Worm (Caenorhabditis elegans) whole organism, L3 larva: Measurements from ENCODE around the gene str-9.
"Not testable (repeated sequence)": the region's sequence is repeated elsewhere in the genome, so short reads cannot be mapped to it uniquely, and the experiment has no call there.

Source experiments
- R02D3.7 ChIP-seq: fragments of 150-350 bp; optimal IDR thresholded peaks from 2 replicates; lab custom pipeline; 2014; ENCODE audit warnings: missing biosample characterization, missing genetic modification characterization
- ZK546.5 ChIP-seq: sonication (generic microtip); optimal IDR thresholded peaks from 2 replicates; lab custom pipeline; 2017; ENCODE audit warnings: missing biosample characterization, missing genetic modification characterization
- aly-2 ChIP-seq: fragments of 150-350 bp; optimal IDR thresholded peaks from 2 replicates; lab custom pipeline; 2014; ENCODE audit warnings: missing biosample characterization, missing genetic modification characterization
- ama-1 ChIP-seq: fragments of 150-350 bp; optimal IDR thresholded peaks from 2 replicates; lab custom pipeline; 2018
- ceh-16 ChIP-seq: sonication (generic microtip); optimal IDR thresholded peaks from 2 replicates; lab custom pipeline; 2017; ENCODE audit warnings: missing biosample characterization, missing genetic modification characterization
- ceh-28 ChIP-seq: fragments of 150-350 bp; optimal IDR thresholded peaks from 2 replicates; lab custom pipeline; 2014; ENCODE audit warnings: missing biosample characterization, missing genetic modification reagents, missing genetic modification characterization
- ceh-82 ChIP-seq: fragments of 150-350 bp; optimal IDR thresholded peaks from 2 replicates; lab custom pipeline; 2014; ENCODE audit warnings: missing biosample characterization, missing genetic modification characterization
- ceh-9 ChIP-seq: sonication (generic microtip); optimal IDR thresholded peaks from 2 replicates; lab custom pipeline; 2018; ENCODE audit warnings: missing biosample characterization, missing genetic modification characterization
- daf-12 ChIP-seq: fragments of 150-350 bp; optimal IDR thresholded peaks from 2 replicates; lab custom pipeline; 2014; ENCODE audit warnings: missing biosample characterization, missing genetic modification reagents, missing genetic modification characterization
- egl-27 ChIP-seq: sonication (generic microtip); optimal IDR thresholded peaks from 4 replicates; lab custom pipeline; 2017; ENCODE audit warnings: missing biosample characterization, missing genetic modification reagents, missing genetic modification characterization
- egl-5 ChIP-seq: fragments of 150-350 bp; optimal IDR thresholded peaks from 2 replicates; lab custom pipeline; 2017; ENCODE audit warnings: missing biosample characterization, missing genetic modification reagents, missing genetic modification characterization, inconsistent platforms
- elt-1 ChIP-seq: fragments of 150-350 bp; optimal IDR thresholded peaks from 2 replicates; lab custom pipeline; 2014; ENCODE audit warnings: missing biosample characterization, missing genetic modification characterization
- elt-2 ChIP-seq: sonication (generic microtip); optimal IDR thresholded peaks from 2 replicates; lab custom pipeline; 2016; ENCODE audit warnings: missing genetic modification reagents, mild to moderate bottlenecking, missing genetic modification characterization, missing compliant biosample characterization
- elt-3 ChIP-seq, 3 experiments: fragments of 150-350 bp in 1 of 3; sonication (generic microtip) in 2 of 3; optimal IDR thresholded peaks; 2 replicates in 2 of 3; 4 replicates in 1 of 3; lab custom pipeline; 2014 to 2017; ENCODE audit warnings: missing biosample characterization in 3 of 3, missing genetic modification characterization in 3 of 3
- eor-1 ChIP-seq, 2 experiments: fragments of 150-350 bp; optimal IDR thresholded peaks; 2 replicates each; lab custom pipeline; 2014 to 2018; ENCODE audit warnings: missing biosample characterization in 2 of 2, missing genetic modification characterization in 2 of 2
- fkh-10 ChIP-seq: sonication (generic microtip); optimal IDR thresholded peaks from 2 replicates; lab custom pipeline; 2017; ENCODE audit warnings: missing biosample characterization, missing genetic modification reagents, missing genetic modification characterization
- fkh-2 ChIP-seq: fragments of 150-350 bp; optimal IDR thresholded peaks from 2 replicates; lab custom pipeline; 2014; ENCODE audit warnings: missing biosample characterization, missing genetic modification reagents, missing genetic modification characterization
- fos-1 ChIP-seq: fragments of 150-350 bp; optimal IDR thresholded peaks from 2 replicates; lab custom pipeline; 2014; ENCODE audit warnings: missing biosample characterization, missing genetic modification characterization
- hmg-11 ChIP-seq: sonication (generic microtip); optimal IDR thresholded peaks from 2 replicates; lab custom pipeline; 2016; ENCODE audit warnings: missing genetic modification characterization, missing compliant biosample characterization
- jun-1 ChIP-seq: fragments of 150-350 bp; optimal IDR thresholded peaks from 2 replicates; lab custom pipeline; 2014; ENCODE audit warnings: missing biosample characterization, missing genetic modification reagents, missing genetic modification characterization
- lin-15B ChIP-seq: fragments of 150-350 bp; optimal IDR thresholded peaks from 2 replicates; lab custom pipeline; 2014; ENCODE audit warnings: missing biosample characterization, missing genetic modification characterization
- lin-39 ChIP-seq: fragments of 150-350 bp; optimal IDR thresholded peaks from 2 replicates; lab custom pipeline; 2018; ENCODE audit warnings: missing biosample characterization, missing genetic modification reagents, missing genetic modification characterization
- lsy-12 ChIP-seq: sonication (generic microtip); optimal IDR thresholded peaks from 2 replicates; lab custom pipeline; 2016; ENCODE audit warnings: mild to moderate bottlenecking, missing genetic modification characterization, missing compliant biosample characterization
- mdl-1 ChIP-seq: fragments of 150-350 bp; optimal IDR thresholded peaks from 2 replicates; lab custom pipeline; 2014; ENCODE audit warnings: missing biosample characterization, missing genetic modification characterization
- mml-1 ChIP-seq: fragments of 150-350 bp; sonication (generic microtip); optimal IDR thresholded peaks from 3 replicates; lab custom pipeline; 2014; ENCODE audit warnings: missing biosample characterization, missing genetic modification characterization
- nfya-1 ChIP-seq: sonication (generic microtip); optimal IDR thresholded peaks from 2 replicates; lab custom pipeline; 2017; ENCODE audit warnings: missing genetic modification characterization, mild to moderate bottlenecking, missing compliant biosample characterization, antibody characterized with exemption, moderate library complexity; ENCODE audit not compliant: insufficient read depth
- nhr-11 ChIP-seq: fragments of 150-350 bp; optimal IDR thresholded peaks from 2 replicates; lab custom pipeline; 2014; ENCODE audit warnings: missing biosample characterization, missing genetic modification characterization
- nhr-12 ChIP-seq: fragments of 150-350 bp; optimal IDR thresholded peaks from 2 replicates; lab custom pipeline; 2014; ENCODE audit warnings: missing biosample characterization, missing genetic modification characterization
- nhr-23 ChIP-seq: fragments of 150-350 bp; optimal IDR thresholded peaks from 2 replicates; lab custom pipeline; 2014; ENCODE audit warnings: missing biosample characterization, missing genetic modification reagents, missing genetic modification characterization
- nhr-237 ChIP-seq: fragments of 150-350 bp; optimal IDR thresholded peaks from 2 replicates; lab custom pipeline; 2014; ENCODE audit warnings: missing biosample characterization, missing genetic modification characterization
- nhr-25 ChIP-seq: sonication (generic microtip); optimal IDR thresholded peaks from 2 replicates; lab custom pipeline; 2017; ENCODE audit warnings: missing biosample characterization, missing genetic modification characterization
- nhr-28 ChIP-seq: fragments of 150-350 bp; optimal IDR thresholded peaks from 2 replicates; lab custom pipeline; 2014; ENCODE audit warnings: missing biosample characterization, missing genetic modification characterization
- nhr-43 ChIP-seq: sonication (generic microtip); optimal IDR thresholded peaks from 2 replicates; lab custom pipeline; 2016; ENCODE audit warnings: mild to moderate bottlenecking, missing genetic modification characterization, missing compliant biosample characterization; ENCODE audit not compliant: poor library complexity, severe bottlenecking
- nhr-67 ChIP-seq: fragments of 150-350 bp; optimal IDR thresholded peaks from 2 replicates; lab custom pipeline; 2014; ENCODE audit warnings: missing biosample characterization, missing genetic modification characterization
- nhr-76 ChIP-seq: fragments of 150-350 bp; sonication (generic microtip); optimal IDR thresholded peaks from 5 replicates; lab custom pipeline; 2014; ENCODE audit warnings: missing biosample characterization, missing genetic modification characterization
- nhr-77 ChIP-seq: fragments of 150-350 bp; optimal IDR thresholded peaks from 2 replicates; lab custom pipeline; 2014; ENCODE audit warnings: missing biosample characterization, missing genetic modification characterization
- pha-4 ChIP-seq: fragments of 150-350 bp; optimal IDR thresholded peaks from 2 replicates; lab custom pipeline; 2014; ENCODE audit warnings: missing biosample characterization, missing genetic modification reagents, missing genetic modification characterization
- pqm-1 ChIP-seq: fragments of 150-350 bp; optimal IDR thresholded peaks from 2 replicates; lab custom pipeline; 2017; ENCODE audit warnings: missing biosample characterization, missing genetic modification characterization, inconsistent platforms
- sea-2 ChIP-seq: fragments of 150-350 bp; sonication (generic microtip); optimal IDR thresholded peaks from 4 replicates; lab custom pipeline; 2014; ENCODE audit warnings: missing biosample characterization, missing genetic modification reagents, missing genetic modification characterization
- skn-1 ChIP-seq: fragments of 150-350 bp; optimal IDR thresholded peaks from 2 replicates; lab custom pipeline; 2014; ENCODE audit warnings: missing biosample characterization, missing genetic modification characterization
- snpc-4 ChIP-seq: fragments of 150-350 bp; optimal IDR thresholded peaks from 2 replicates; lab custom pipeline; 2014; ENCODE audit warnings: missing biosample characterization, missing genetic modification characterization
- tbx-2 ChIP-seq: sonication (generic microtip); optimal IDR thresholded peaks from 2 replicates; lab custom pipeline; 2016; ENCODE audit warnings: mild to moderate bottlenecking, missing genetic modification characterization, missing compliant biosample characterization
- unc-39 ChIP-seq: sonication (generic microtip); optimal IDR thresholded peaks from 4 replicates; lab custom pipeline; 2017; ENCODE audit warnings: missing biosample characterization, missing genetic modification characterization
- unc-62 ChIP-seq: fragments of 150-350 bp; sonication (generic microtip); optimal IDR thresholded peaks from 4 replicates; lab custom pipeline; 2014; ENCODE audit warnings: missing biosample characterization, missing genetic modification reagents, missing genetic modification characterization
- zag-1 ChIP-seq: fragments of 150-350 bp; optimal IDR thresholded peaks from 2 replicates; lab custom pipeline; 2014; ENCODE audit warnings: missing biosample characterization, missing genetic modification characterization
- ztf-11 ChIP-seq: fragments of 150-350 bp; optimal IDR thresholded peaks from 2 replicates; lab custom pipeline; 2014; ENCODE audit warnings: missing biosample characterization, missing genetic modification characterization
- ztf-4 ChIP-seq: fragments of 150-350 bp; optimal IDR thresholded peaks from 2 replicates; lab custom pipeline; 2014; ENCODE audit warnings: missing biosample characterization, missing genetic modification characterization

Gene str-9

ce11 chrV:15752941-15753340, 5.6 kb upstream of the str-9 start, which contains the start of gene str-5:
Gene str-5, plus strand, starts transcription at chrV:15753241.
- not testable (repeated sequence) for TF ChIP-seq nhr-67 (tag; lab: Kevin White, UChicago); elt-2; sea-2 (GFP tag; lab: Kevin White, UChicago)

- TF ChIP-seq nhr-76, ceh-28, aly-2 (tag; lab: Kevin White, UChicago): not testable (repeated sequence)
These were observed 3.8 kb upstream of the str-9 start, which contains the start of gene str-8 for ce11 chrV:15754731-15755130. Gene str-8, plus strand, starts transcription at chrV:15755031.

- TF ChIP-seq egl-27 (tag; lab: Kevin White, UChicago) = no peak
These were observed 904 bp upstream of the str-9 start for ce11 chrV:15757645-15758044.

DNA sequence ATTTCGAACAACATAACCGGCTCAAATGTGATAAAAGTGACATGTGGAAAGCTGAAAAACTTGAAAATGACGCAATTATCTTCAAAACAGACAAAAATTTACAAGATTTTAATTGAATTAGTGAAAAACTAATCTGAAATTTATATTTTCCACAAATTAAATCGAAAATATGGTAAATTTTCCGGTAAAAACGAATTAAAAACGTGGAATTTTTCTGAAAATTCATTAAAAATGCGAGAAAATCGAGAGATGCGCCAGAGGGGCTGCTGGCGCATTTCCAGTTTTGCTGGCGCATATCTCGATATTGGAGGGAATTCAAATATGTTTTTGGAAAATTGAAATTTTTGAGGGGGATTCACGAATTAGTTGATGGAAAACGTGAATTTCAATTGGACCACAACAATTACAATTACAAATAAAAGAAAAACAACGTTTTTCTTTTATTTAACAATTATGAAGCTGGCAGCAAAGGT, 7.6 kb downstream of the str-9 start, which contains the start of the genes haf-3 and F57A10.2:
Gene haf-3, minus strand, starts transcription at position 51 of the 473 bp plus-strand sequence.
Gene F57A10.2, plus strand, starts transcription at position 454 of the 473 bp plus-strand sequence.
- TF ChIP-seq elt-1 (tag; lab: Kevin White, UChicago) = peak; percentile 26
- no peak for TF ChIP-seq eor-1 (tag; optimal IDR thresholded peaks at IDR 0.05; lab: Kevin White, UChicago)
- peak; percentile 87 for TF ChIP-seq R02D3.7 (tag; lab: Kevin White, UChicago)
- no peak for TF ChIP-seq fos-1
- TF ChIP-seq lin-15B (tag; lab: Kevin White, UChicago) = peak; percentile 93
- peak; percentile 30 for TF ChIP-seq aly-2 (tag; lab: Kevin White, UChicago)
- no peak for TF ChIP-seq unc-62 (GFP tag; lab: Kevin White, UChicago)
- TF ChIP-seq nhr-76 (tag; lab: Kevin White, UChicago) = no peak
- no peak for TF ChIP-seq unc-39 (tag; lab: Kevin White, UChicago)
- peak; percentile 85 for TF ChIP-seq nhr-25 (tag; lab: Kevin White, UChicago)
- TF ChIP-seq jun-1 (tag; lab: Kevin White, UChicago) = peak; percentile 74
- TF ChIP-seq ztf-4 (tag; lab: Kevin White, UChicago) = peak; percentile 17
- peak; percentile 51 for TF ChIP-seq zag-1 (tag; lab: Kevin White, UChicago)
- peak; percentile 80 for TF ChIP-seq nhr-77 (tag; lab: Kevin White, UChicago)
- peak; percentile 90 for TF ChIP-seq nhr-43
- TF ChIP-seq nhr-11 = peak; percentile 57
- TF ChIP-seq ceh-28 (tag; lab: Kevin White, UChicago) = peak; percentile 78
- no peak for TF ChIP-seq ceh-16
- TF ChIP-seq hmg-11 (tag; lab: Kevin White, UChicago) = peak; percentile 82
- TF ChIP-seq daf-12 (tag; lab: Kevin White, UChicago) = peak; percentile 32
- peak; percentile 94 for TF ChIP-seq pha-4 (tag; lab: Kevin White, UChicago)
- no peak for TF ChIP-seq ztf-11
- peak; percentile 62 for TF ChIP-seq ama-1
- TF ChIP-seq pqm-1 (tag; lab: Kevin White, UChicago) = peak; percentile 54
- peak; percentile 89 for TF ChIP-seq nfya-1 (tag; lab: Kevin White, UChicago)
- no peak for TF ChIP-seq nhr-12
- TF ChIP-seq ZK546.5 (tag; lab: Kevin White, UChicago) = peak; percentile 33
- no peak for TF ChIP-seq nhr-67 (tag; lab: Kevin White, UChicago)
- TF ChIP-seq fkh-2 = peak; percentile 33
- TF ChIP-seq mdl-1 (tag; lab: Kevin White, UChicago) = no peak
- TF ChIP-seq lin-39 = peak; percentile 62
- TF ChIP-seq egl-27 (tag; lab: Kevin White, UChicago) = peak; percentile 33
- TF ChIP-seq elt-3 (tag; optimal IDR thresholded peaks at IDR 0.05; lab: Kevin White, UChicago) = no peak
- TF ChIP-seq snpc-4 (tag; lab: Kevin White, UChicago) = peak; percentile 90
- TF ChIP-seq elt-2 = peak; percentile 58
- TF ChIP-seq mml-1 (tag; lab: Kevin White, UChicago) = no peak
- peak; percentile 80 for TF ChIP-seq egl-5
- TF ChIP-seq ceh-82 (tag; lab: Kevin White, UChicago) = peak; percentile 87
- TF ChIP-seq skn-1 (tag; lab: Kevin White, UChicago) = peak; percentile 49
- no peak for TF ChIP-seq ceh-9
- peak; percentile 89 for TF ChIP-seq tbx-2 (tag; lab: Kevin White, UChicago)
- peak; percentile 91 for TF ChIP-seq nhr-23 (tag; lab: Kevin White, UChicago)
- no peak for TF ChIP-seq sea-2 (GFP tag; lab: Kevin White, UChicago)
- no peak for TF ChIP-seq nhr-237 (tag; lab: Kevin White, UChicago)
- TF ChIP-seq lsy-12 (tag; lab: Kevin White, UChicago) = peak; percentile 78
- no peak for TF ChIP-seq nhr-28 (tag; lab: Kevin White, UChicago)
- TF ChIP-seq fkh-10 (GFP tag; lab: Kevin White, UChicago) = peak; percentile 34
